Worm (Caenorhabditis elegans): ENCODE results near the gene lbp-1.

lbp-1 gene

ce11 chrX:3226348-3227229 is 32.4 kb upstream of the lbp-1 start:
- no peak for TF ChIP-seq duxl-1 (tag; optimal IDR thresholded peaks at IDR 0.05; ENCODE audit: poor library complexity)
- no peak for TF ChIP-seq ceh-82 (tag; optimal IDR thresholded peaks at IDR 0.05)
- peak; percentile 24 for TF ChIP-seq nhr-28 (tag; optimal IDR thresholded peaks at IDR 0.05)
- peak; percentile 52 for TF ChIP-seq set-16 (GFP tag; IDR thresholded peaks at IDR 0.05)
- no peak for TF ChIP-seq hlh-11 (tag; optimal IDR thresholded peaks at IDR 0.05)
- TF ChIP-seq pqm-1 (tag; optimal IDR thresholded peaks at IDR 0.05): peak; percentile 68
- TF ChIP-seq nhr-10 (tag; optimal IDR thresholded peaks at IDR 0.05): no peak
- TF ChIP-seq attf-4 (tag; optimal IDR thresholded peaks at IDR 0.05): no peak
- TF ChIP-seq snpc-1.2 (GFP tag; IDR thresholded peaks at IDR 0.05): no peak
- no peak for TF ChIP-seq nhr-41 (GFP tag; IDR thresholded peaks at IDR 0.05)
- no peak for TF ChIP-seq dpl-1 (GFP tag; optimal IDR thresholded peaks at IDR 0.05)
- no peak for TF ChIP-seq mdt-29 (GFP tag; IDR thresholded peaks at IDR 0.05)
- TF ChIP-seq aha-1 (tag): peak; percentile 87
- TF ChIP-seq dmd-8 (GFP tag; IDR thresholded peaks at IDR 0.05): no peak
- TF ChIP-seq egl-27 (tag; optimal IDR thresholded peaks at IDR 0.05): no peak
- TF ChIP-seq mxl-3 (GFP tag; optimal IDR thresholded peaks at IDR 0.05): no peak
- no peak for TF ChIP-seq egl-43 (GFP tag; IDR thresholded peaks at IDR 0.05)
- TF ChIP-seq hmg-1.1 (GFP tag; IDR thresholded peaks at IDR 0.05): no peak
- TF ChIP-seq ama-1 (optimal IDR thresholded peaks at IDR 0.05): no peak
- no peak for TF ChIP-seq snpc-4 (tag; optimal IDR thresholded peaks at IDR 0.05)
- TF ChIP-seq F49E8.2 (tag; optimal IDR thresholded peaks at IDR 0.05; ENCODE audit: borderline replicate concordance): no peak
- TF ChIP-seq ceh-20 (GFP tag; IDR thresholded peaks at IDR 0.05): no peak
- no peak for TF ChIP-seq Y48G9A.11 (GFP tag; IDR thresholded peaks at IDR 0.05)
- TF ChIP-seq daf-12 (tag; optimal IDR thresholded peaks at IDR 0.05): no peak
- no peak for TF ChIP-seq php-3 (GFP tag; IDR thresholded peaks at IDR 0.05)
- TF ChIP-seq lin-29 (GFP tag; IDR thresholded peaks at IDR 0.05): no peak
- no peak for TF ChIP-seq tag-97 (GFP tag; IDR thresholded peaks at IDR 0.05)
- 0 out of 2 replicates have a peak, but pooled peaks have one; percentile 28 for TF ChIP-seq zfp-3 (GFP tag; conservative IDR thresholded peaks at IDR 0.05)
- no peak for TF ChIP-seq vab-7 (GFP tag; IDR thresholded peaks at IDR 0.05)
- no peak for TF ChIP-seq daf-16 (GFP tag; optimal IDR thresholded peaks at IDR 0.05)
- peak; percentile 75 for TF ChIP-seq daf-16 (tag; optimal IDR thresholded peaks at IDR 0.05)
- peak; percentile 23 for TF ChIP-seq dve-1 (tag; optimal IDR thresholded peaks at IDR 0.05; ENCODE audit: insufficient read depth)
- peak in 1 of 2 experiments; percentile 84 for TF ChIP-seq unc-62 (GFP tag; optimal IDR thresholded peaks at IDR 0.05 in 1 of 2)
- TF ChIP-seq unc-62 (tag; optimal IDR thresholded peaks at IDR 0.05): no peak
- no peak for TF ChIP-seq tra-1 (GFP tag; IDR thresholded peaks at IDR 0.05)
- no peak for TF ChIP-seq ceh-44 (GFP tag; IDR thresholded peaks at IDR 0.05)
- TF ChIP-seq nhr-77 (tag; optimal IDR thresholded peaks at IDR 0.05): no peak
- TF ChIP-seq T26A8.4 (GFP tag; IDR thresholded peaks at IDR 0.05): no peak
- no peak for TF ChIP-seq spr-3 (GFP tag; optimal IDR thresholded peaks at IDR 0.05)
- no peak for TF ChIP-seq madf-5 (GFP tag; IDR thresholded peaks at IDR 0.05)
- TF ChIP-seq lim-7 (GFP tag; IDR thresholded peaks at IDR 0.05): 0 out of 2 replicates have a peak, but pooled peaks have one; percentile 12
- no peak for TF ChIP-seq jun-1 (tag; optimal IDR thresholded peaks at IDR 0.05)
- no peak for TF ChIP-seq pha-4 (GFP tag; IDR thresholded peaks at IDR 0.05)
- TF ChIP-seq pha-4 (tag; optimal IDR thresholded peaks at IDR 0.05): no peak
- TF ChIP-seq skn-1 (tag; optimal IDR thresholded peaks at IDR 0.05): no peak
- no peak for TF ChIP-seq lin-13 (GFP tag; optimal IDR thresholded peaks at IDR 0.05)
- no peak for TF ChIP-seq mes-2 (tag; optimal IDR thresholded peaks at IDR 0.05; ENCODE audit: poor library complexity, severe bottlenecking)
- no peak for TF ChIP-seq T20F7.1 (GFP tag; optimal IDR thresholded peaks at IDR 0.05)
- TF ChIP-seq nhr-48 (tag; optimal IDR thresholded peaks at IDR 0.05): no peak
- no peak for TF ChIP-seq daf-19 (GFP tag; conservative IDR thresholded peaks at IDR 0.05)
- no peak for TF ChIP-seq nhr-237 (tag; optimal IDR thresholded peaks at IDR 0.05)
